Fruit fly (Drosophila melanogaster): Measurements from ENCODE around the gene CG14985.

CG14985 gene

dm6 chr3L:3976438-3976837, 26.8 kb upstream of the CG14985 start (continued):
- TF ChIP-seq unc-4 (GFP tag; IDR thresholded peaks at IDR 0.05; ENCODE audit: partially characterized antibody) (no peak), lbe (GFP tag; optimal IDR thresholded peaks at IDR 0.05) (no peak), ham (GFP tag; IDR thresholded peaks at IDR 0.05) (no peak), CG2199 (GFP tag; IDR thresholded peaks at IDR 0.05) (0 out of 3 replicates have a peak, but pooled peaks have one; percentile 54), hkb (optimal IDR thresholded peaks at IDR 0.05) (no peak), hkb (GFP tag; IDR thresholded peaks at IDR 0.05) (no peak), disco-r (GFP tag; optimal IDR thresholded peaks at IDR 0.05) (no peak), CG1024 (GFP tag; IDR thresholded peaks at IDR 0.05) (no peak), gcm2 (GFP tag; optimal IDR thresholded peaks at IDR 0.05) (no peak), ac (GFP tag; optimal IDR thresholded peaks at IDR 0.05) (peak; percentile 32), CG1233 (GFP tag; optimal IDR thresholded peaks at IDR 0.05) (no peak), lola (GFP tag; optimal IDR thresholded peaks at IDR 0.05) (no peak), CG1529 (GFP tag; optimal IDR thresholded peaks at IDR 0.05) (no peak), ranshi (GFP tag; IDR thresholded peaks at IDR 0.05) (no peak), CG7357 (GFP tag; IDR thresholded peaks at IDR 0.05) (no peak), CG15479 (GFP tag; optimal IDR thresholded peaks at IDR 0.05) (no peak), CG6765 (GFP tag; optimal IDR thresholded peaks at IDR 0.05) (no peak), scrt (GFP tag; optimal IDR thresholded peaks at IDR 0.05) (peak; percentile 79), CG17568 (GFP tag; optimal IDR thresholded peaks at IDR 0.05) (no peak), pros (GFP tag; optimal IDR thresholded peaks at IDR 0.05) (peak; percentile 92), CG13287 (GFP tag; IDR thresholded peaks at IDR 0.05; ENCODE audit: partially characterized antibody) (no peak), pan (optimal IDR thresholded peaks at IDR 0.05) (no peak), pan (GFP tag; optimal IDR thresholded peaks at IDR 0.05 in 1 of 2, IDR thresholded peaks at IDR 0.05 in 1 of 2) (no peak), nmo (GFP tag; optimal IDR thresholded peaks at IDR 0.05) (no peak), CG13123 (GFP tag; optimal IDR thresholded peaks at IDR 0.05) (no peak), vfl (GFP tag; optimal IDR thresholded peaks at IDR 0.05) (no peak), cg (GFP tag; optimal IDR thresholded peaks at IDR 0.05) (no peak), NC2α (GFP tag; optimal IDR thresholded peaks at IDR 0.05) (no peak), exex (tag; optimal IDR thresholded peaks at IDR 0.05) (no peak), Oaz (GFP tag; IDR thresholded peaks at IDR 0.05) (no peak), HLH3B (GFP tag; IDR thresholded peaks at IDR 0.05) (no peak), CG7839 (tag; optimal IDR thresholded peaks at IDR 0.05) (no peak), jigr1 (GFP tag; IDR thresholded peaks at IDR 0.05) (no peak), fd102C (GFP tag; optimal IDR thresholded peaks at IDR 0.05) (no peak), D (optimal IDR thresholded peaks at IDR 0.05) (peak; percentile 0), D (GFP tag; optimal IDR thresholded peaks at IDR 0.05) (no peak), CG2202 (tag; optimal IDR thresholded peaks at IDR 0.05) (no peak), repo (GFP tag; optimal IDR thresholded peaks at IDR 0.05) (no peak), CG4360 (GFP tag; IDR thresholded peaks at IDR 0.05) (peak; percentile 98)

- TF ChIP-seq ash1 (GFP tag; optimal IDR thresholded peaks at IDR 0.05) (no peak), Mad (GFP tag; optimal IDR thresholded peaks at IDR 0.05) (no peak), Oaz (GFP tag; IDR thresholded peaks at IDR 0.05) (no peak), CG18476 (GFP tag; optimal IDR thresholded peaks at IDR 0.05) (no peak), da (GFP tag; optimal IDR thresholded peaks at IDR 0.05) (no peak), cg (GFP tag; optimal IDR thresholded peaks at IDR 0.05) (no peak), MBD-R2 (GFP tag; IDR thresholded peaks at IDR 0.05) (no peak), CG18764 (GFP tag; optimal IDR thresholded peaks at IDR 0.05) (no peak), lab (GFP tag; optimal IDR thresholded peaks at IDR 0.05) (no peak), CG15479 (GFP tag; optimal IDR thresholded peaks at IDR 0.05) (peak; percentile 23), CG32532 (GFP tag; IDR thresholded peaks at IDR 0.05) (no peak), GATAe (GFP tag; conservative IDR thresholded peaks at IDR 0.05) (no peak), HLH4C (GFP tag; IDR thresholded peaks at IDR 0.05; ENCODE audit: partially characterized antibody) (no peak), CG17359 (tag; optimal IDR thresholded peaks at IDR 0.05) (no peak), CG14014 (GFP tag; IDR thresholded peaks at IDR 0.05) (no peak), danr (GFP tag; IDR thresholded peaks at IDR 0.05) (no peak), oc (tag; optimal IDR thresholded peaks at IDR 0.05) (no peak)
Observed at dm6 chr3L:3977622-3978355, 25.5 kb upstream of the CG14985 start.

Data from whole organism, embryonic.